Fruit fly (Drosophila melanogaster) whole organism, embryonic: ENCODE measurements around the gene Prosbeta6.

Experiments
- Antp ChIP-seq: fragments of 200-800 bp; sonication (Bioruptor generic); optimal IDR thresholded peaks from 3 replicates; lab custom pipeline; 2016; ENCODE audit warnings: missing biosample characterization, missing genetic modification characterization
- B-H2 ChIP-seq: fragments of 200-800 bp; sonication (Bioruptor generic); optimal IDR thresholded peaks from 2 replicates; lab custom pipeline; 2018; ENCODE audit warnings: missing biosample characterization, mild to moderate bottlenecking, missing genetic modification characterization
- BtbVII ChIP-seq: fragments of 200-800 bp; sonication (Bioruptor generic); optimal IDR thresholded peaks from 3 replicates; lab custom pipeline; 2017; ENCODE audit warnings: missing biosample characterization, mild to moderate bottlenecking, missing genetic modification characterization
- Bteb2 ChIP-seq: fragments of 200-800 bp; sonication (Bioruptor generic); optimal IDR thresholded peaks from 2 replicates; lab custom pipeline; 2016; ENCODE audit warnings: missing biosample characterization, missing genetic modification characterization
- CG10959 ChIP-seq: fragments of 200-800 bp; sonication (Bioruptor generic); IDR thresholded peaks from 2 replicates; pipeline ENCODE4 v1.3.6; 2022; ENCODE audit warnings: missing biosample characterization, missing genetic modification characterization
- CG11456 ChIP-seq: fragments of 200-800 bp; sonication (Bioruptor generic); IDR thresholded peaks from 3 replicates; pipeline ENCODE4 v1.3.6; 2022; ENCODE audit warnings: missing biosample characterization, missing genetic modification characterization
- CG11560 ChIP-seq: fragments of 200-800 bp; sonication (Bioruptor generic); IDR thresholded peaks from 3 replicates; pipeline ENCODE4 v1.3.6; 2022; ENCODE audit warnings: missing biosample characterization, missing genetic modification characterization
- CG11723 ChIP-seq: fragments of 200-800 bp; sonication (Bioruptor generic); optimal IDR thresholded peaks from 2 replicates; lab custom pipeline; 2017; ENCODE audit warnings: missing biosample characterization, mild to moderate bottlenecking, missing genetic modification characterization
- CG13123 ChIP-seq: fragments of 200-800 bp; sonication (Bioruptor generic); optimal IDR thresholded peaks from 2 replicates; lab custom pipeline; 2016; ENCODE audit warnings: missing biosample characterization, missing genetic modification characterization
- CG13775 ChIP-seq: fragments of 200-800 bp; sonication (Bioruptor generic); optimal IDR thresholded peaks from 3 replicates; lab custom pipeline; 2017; ENCODE audit warnings: missing biosample characterization, mild to moderate bottlenecking, missing genetic modification characterization
- CG14710 ChIP-seq: fragments of 200-800 bp; sonication (Bioruptor generic); optimal IDR thresholded peaks from 3 replicates; lab custom pipeline; 2019; ENCODE audit warnings: missing biosample characterization, mild to moderate bottlenecking, missing genetic modification characterization, moderate library complexity
- CG15269 ChIP-seq: fragments of 200-800 bp; sonication (Bioruptor generic); optimal IDR thresholded peaks from 2 replicates; lab custom pipeline; 2018; ENCODE audit warnings: missing biosample characterization, mild to moderate bottlenecking, missing genetic modification characterization, moderate library complexity
- CG17612 ChIP-seq: fragments of 200-800 bp; sonication (Bioruptor generic); IDR thresholded peaks from 2 replicates; pipeline ENCODE4 v1.3.6; 2022; ENCODE audit warnings: missing biosample characterization, missing genetic modification characterization
- CG17829 ChIP-seq: fragments of 200-800 bp; optimal IDR thresholded peaks from 2 replicates; lab custom pipeline; 2019; ENCODE audit warnings: missing biosample characterization, mild to moderate bottlenecking, missing genetic modification characterization, moderate library complexity
- CG33557 ChIP-seq: fragments of 200-800 bp; sonication (Bioruptor generic); optimal IDR thresholded peaks from 2 replicates; lab custom pipeline; 2019; ENCODE audit warnings: missing biosample characterization, mild to moderate bottlenecking, missing genetic modification characterization, moderate library complexity
- CG3407 ChIP-seq: fragments of 200-800 bp; sonication (Bioruptor generic); optimal IDR thresholded peaks from 2 replicates; lab custom pipeline; 2018; ENCODE audit warnings: missing biosample characterization, mild to moderate bottlenecking, missing genetic modification characterization
- CG3838 ChIP-seq: fragments of 200-800 bp; sonication (Bioruptor generic); optimal IDR thresholded peaks from 3 replicates; lab custom pipeline; 2016; ENCODE audit warnings: missing biosample characterization, missing genetic modification characterization
- CG6689 ChIP-seq: fragments of 200-800 bp; sonication (Bioruptor generic); IDR thresholded peaks from 2 replicates; pipeline ENCODE4 v1.3.6; 2022; ENCODE audit warnings: missing biosample characterization, missing genetic modification characterization
- CG7357 ChIP-seq: fragments of 200-800 bp; sonication (Bioruptor generic); IDR thresholded peaks from 3 replicates; pipeline ENCODE4 v1.3.6; 2022; ENCODE audit warnings: missing biosample characterization, missing genetic modification characterization
- CG7928 ChIP-seq: fragments of 200-800 bp; sonication (Bioruptor generic); optimal IDR thresholded peaks from 2 replicates; lab custom pipeline; 2017; ENCODE audit warnings: missing biosample characterization, mild to moderate bottlenecking, missing genetic modification characterization
- CG8388 ChIP-seq: fragments of 200-800 bp; sonication (Bioruptor generic); optimal IDR thresholded peaks from 2 replicates; lab custom pipeline; 2019; ENCODE audit warnings: missing biosample characterization, mild to moderate bottlenecking, missing genetic modification characterization, moderate library complexity
- CG9437 ChIP-seq: fragments of 200-800 bp; sonication (Bioruptor generic); optimal IDR thresholded peaks from 2 replicates; lab custom pipeline; 2018; ENCODE audit warnings: missing biosample characterization, mild to moderate bottlenecking, missing genetic modification characterization
- D19B ChIP-seq: fragments of 200-800 bp; sonication (Bioruptor generic); optimal IDR thresholded peaks from 2 replicates; lab custom pipeline; 2017; ENCODE audit warnings: missing biosample characterization, mild to moderate bottlenecking, missing genetic modification characterization
- Dad ChIP-seq: fragments of 200-800 bp; sonication (Bioruptor generic); optimal IDR thresholded peaks from 3 replicates; lab custom pipeline; 2016; ENCODE audit warnings: missing biosample characterization, missing genetic modification characterization
- Dek ChIP-seq: fragments of 200-800 bp; sonication (Bioruptor generic); optimal IDR thresholded peaks from 3 replicates; lab custom pipeline; 2019; ENCODE audit warnings: missing biosample characterization, mild to moderate bottlenecking, missing genetic modification characterization, moderate library complexity
- Doc3 ChIP-seq: fragments of 200-800 bp; sonication (Bioruptor generic); IDR thresholded peaks from 3 replicates; pipeline ENCODE4 v1.3.6; 2022; ENCODE audit warnings: missing biosample characterization, missing genetic modification characterization; ENCODE audit not compliant: partially characterized antibody
- Eip74EF ChIP-seq, 2 experiments: fragments of 200-800 bp in 1 of 2; fragments of >200 bp in 1 of 2; sonication (Bioruptor generic) in 1 of 2; optimal IDR thresholded peaks; 2 replicates each; lab custom pipeline; 2017 to 2019; ENCODE audit warnings: missing biosample characterization in 2 of 2, missing genetic modification characterization in 2 of 2, mild to moderate bottlenecking in 1 of 2, moderate library complexity in 1 of 2
- Gug ChIP-seq: fragments of 200-800 bp; sonication (Bioruptor generic); IDR thresholded peaks from 4 replicates; pipeline ENCODE4 v1.3.6; 2022; ENCODE audit warnings: missing biosample characterization, missing genetic modification characterization
- HHEX ChIP-seq: fragments of 200-800 bp; sonication (Bioruptor generic); optimal IDR thresholded peaks from 3 replicates; lab custom pipeline; 2017; ENCODE audit warnings: missing biosample characterization, mild to moderate bottlenecking, missing genetic modification characterization, missing genetic modification reagents
- HLH3B ChIP-seq: fragments of 200-800 bp; sonication (Bioruptor generic); IDR thresholded peaks from 2 replicates; pipeline ENCODE4 v1.3.6; 2022; ENCODE audit warnings: missing biosample characterization, missing genetic modification characterization
- Mrtf ChIP-seq: fragments of 200-800 bp; sonication (Bioruptor generic); IDR thresholded peaks from 3 replicates; pipeline ENCODE4 v1.3.6; 2022; ENCODE audit warnings: missing biosample characterization, missing genetic modification characterization
- Side ChIP-seq: fragments of 200-800 bp; sonication (Bioruptor generic); optimal IDR thresholded peaks from 2 replicates; lab custom pipeline; 2016; ENCODE audit warnings: missing biosample characterization, missing genetic modification characterization
- bcd ChIP-seq: fragments of 200-800 bp; sonication (Bioruptor generic); optimal IDR thresholded peaks from 2 replicates; lab custom pipeline; 2017; ENCODE audit warnings: missing biosample characterization, mild to moderate bottlenecking, missing genetic modification characterization
- caup ChIP-seq: fragments of 200-800 bp; sonication (Bioruptor generic); optimal IDR thresholded peaks from 3 replicates; lab custom pipeline; 2017; ENCODE audit warnings: missing biosample characterization, mild to moderate bottlenecking, missing genetic modification characterization, moderate library complexity; ENCODE audit not compliant: severe bottlenecking
- chinmo ChIP-seq: fragments of 200-800 bp; sonication (Bioruptor generic); IDR thresholded peaks from 4 replicates; pipeline ENCODE4 v1.3.6; 2022; ENCODE audit warnings: missing biosample characterization, missing genetic modification characterization; ENCODE audit not compliant: partially characterized antibody
- dm ChIP-seq: fragments of 200-800 bp; sonication (Bioruptor generic); optimal IDR thresholded peaks from 3 replicates; lab custom pipeline; 2016; ENCODE audit warnings: missing biosample characterization, missing genetic modification characterization
- grau ChIP-seq: fragments of 200-800 bp; optimal IDR thresholded peaks from 3 replicates; lab custom pipeline; 2019; ENCODE audit warnings: missing biosample characterization, mild to moderate bottlenecking, missing genetic modification characterization, moderate library complexity
- gro ChIP-seq: fragments of 200-800 bp; sonication (Bioruptor generic); optimal IDR thresholded peaks from 2 replicates; lab custom pipeline; 2016; ENCODE audit warnings: missing biosample characterization, missing genetic modification characterization
- hbn ChIP-seq: fragments of 200-800 bp; sonication (Bioruptor generic); IDR thresholded peaks from 2 replicates; pipeline ENCODE4 v1.3.6; 2022; ENCODE audit warnings: missing biosample characterization, missing genetic modification characterization; ENCODE audit not compliant: partially characterized antibody
- jing ChIP-seq: fragments of 200-800 bp; sonication (Bioruptor generic); optimal IDR thresholded peaks from 2 replicates; lab custom pipeline; 2018; ENCODE audit warnings: missing biosample characterization, mild to moderate bottlenecking, missing genetic modification characterization
- mam ChIP-seq: fragments of 200-800 bp; sonication (Bioruptor generic); optimal IDR thresholded peaks from 3 replicates; lab custom pipeline; 2016; ENCODE audit warnings: missing biosample characterization, missing genetic modification characterization
- nmo ChIP-seq: fragments of 200-800 bp; sonication (Bioruptor generic); optimal IDR thresholded peaks from 2 replicates; lab custom pipeline; 2018; ENCODE audit warnings: missing biosample characterization, mild to moderate bottlenecking, missing genetic modification characterization, moderate library complexity
- p53 ChIP-seq: fragments of 200-800 bp; sonication (Bioruptor generic); optimal IDR thresholded peaks from 2 replicates; lab custom pipeline; 2016; ENCODE audit warnings: missing biosample characterization, missing genetic modification characterization
- pb ChIP-seq: fragments of 200-800 bp; sonication (Bioruptor generic); optimal IDR thresholded peaks from 3 replicates; lab custom pipeline; 2016; ENCODE audit warnings: missing biosample characterization, missing genetic modification characterization
- pho ChIP-seq: fragments of 200-800 bp; sonication (Bioruptor generic); optimal IDR thresholded peaks from 2 replicates; lab custom pipeline; 2016; ENCODE audit warnings: missing biosample characterization, missing genetic modification characterization
- sc ChIP-seq, 3 experiments: fragments of >200 bp in 2 of 3; fragments of 200-800 bp in 1 of 3; sonication (Bioruptor generic) in 1 of 3; optimal IDR thresholded peaks; 2 replicates in 2 of 3; 3 replicates in 1 of 3; lab custom pipeline; 2017; ENCODE audit warnings: mild to moderate bottlenecking in 1 of 3, missing biosample characterization in 1 of 3, missing genetic modification characterization in 1 of 3, missing genetic modification reagents in 1 of 3
- seq ChIP-seq: fragments of 200-800 bp; sonication (Bioruptor generic); IDR thresholded peaks from 2 replicates; pipeline ENCODE4 v1.3.6; 2022; ENCODE audit warnings: missing biosample characterization, missing genetic modification characterization
- ssp ChIP-seq: fragments of 200-800 bp; sonication (Bioruptor generic); IDR thresholded peaks from 2 replicates; pipeline ENCODE4 v1.3.6; 2022; ENCODE audit warnings: missing biosample characterization, missing genetic modification characterization
- toy ChIP-seq: fragments of 200-800 bp; sonication (Bioruptor generic); IDR thresholded peaks from 2 replicates; pipeline ENCODE4 v1.3.6; 2022; ENCODE audit warnings: missing biosample characterization, missing genetic modification characterization
- trh ChIP-seq: fragments of 200-800 bp; sonication (Bioruptor generic); optimal IDR thresholded peaks from 2 replicates; lab custom pipeline; 2016; ENCODE audit warnings: missing biosample characterization, missing genetic modification characterization
- yki ChIP-seq: fragments of >200 bp; optimal IDR thresholded peaks from 3 replicates; lab custom pipeline; 2018

Gene Prosbeta6

dm6 chr3L:16640509-16641068 is 30.4 kb upstream of the Prosbeta6 start (continued):
- TF ChIP-seq dm (GFP tag; lab: Kevin White, UChicago) (no peak), CG11723 (no peak), Gug (GFP tag; lab: Robert Waterston, UW) (no peak), CG14710 (tag; lab: Kevin White, UChicago) (peak; percentile 65), Dek (tag; lab: Kevin White, UChicago) (no peak), gro (GFP tag; lab: Kevin White, UChicago) (no peak), Eip74EF (GFP tag; optimal IDR thresholded peaks at IDR 0.05; lab: Kevin White, UChicago) (no peak), seq (GFP tag; lab: Robert Waterston, UW) (no peak), CG11560 (no peak), CG17612 (no peak), CG10959 (GFP tag; lab: Robert Waterston, UW) (no peak), grau (peak; percentile 7), CG33557 (GFP tag; lab: Kevin White, UChicago) (peak; percentile 51), CG8388 (GFP tag; lab: Kevin White, UChicago) (peak; percentile 6), Doc3 (GFP tag; lab: Robert Waterston, UW) (no peak), HHEX (GFP tag; lab: Kevin White, UChicago) (no peak), pb (no peak), CG15269 (tag; lab: Kevin White, UChicago) (no peak), jing (GFP tag; lab: Kevin White, UChicago) (no peak), hbn (GFP tag; lab: Robert Waterston, UW) (no peak), p53 (GFP tag; lab: Kevin White, UChicago) (no peak), CG17829 (peak; percentile 13), sc (optimal IDR thresholded peaks at IDR 0.05; lab: Kevin White, UChicago) (no peak), sc (GFP tag; optimal IDR thresholded peaks at IDR 0.05; lab: Kevin White, UChicago) (peak; percentile 66), Mrtf (GFP tag; lab: Robert Waterston, UW) (no peak), mam (GFP tag; lab: Kevin White, UChicago) (no peak), trh (no peak), CG3407 (GFP tag; lab: Kevin White, UChicago) (peak; percentile 72), bcd (GFP tag; lab: Kevin White, UChicago) (peak; percentile 12), caup (GFP tag; lab: Kevin White, UChicago) (no peak), CG7928 (GFP tag; lab: Kevin White, UChicago) (no peak), B-H2 (GFP tag; lab: Kevin White, UChicago) (no peak), nmo (GFP tag; lab: Kevin White, UChicago) (no peak), Side (GFP tag; lab: Kevin White, UChicago) (no peak), Antp (GFP tag; lab: Kevin White, UChicago) (no peak), yki (lab: Kevin White, UChicago) (no peak), D19B (GFP tag; lab: Kevin White, UChicago) (no peak), toy (GFP tag; lab: Robert Waterston, UW) (no peak), Bteb2 (GFP tag; lab: Kevin White, UChicago) (no peak), ssp (GFP tag; lab: Robert Waterston, UW) (no peak), CG6689 (GFP tag; lab: Robert Waterston, UW) (no peak), BtbVII (GFP tag; lab: Kevin White, UChicago) (no peak), chinmo (GFP tag; lab: Robert Waterston, UW) (no peak), CG11456 (GFP tag; lab: Robert Waterston, UW) (no peak), CG13123 (GFP tag; lab: Kevin White, UChicago) (no peak), Dad (GFP tag; lab: Kevin White, UChicago) (no peak), CG13775 (no peak), CG3838 (GFP tag; lab: Kevin White, UChicago) (no peak), CG7357 (GFP tag; lab: Robert Waterston, UW) (no peak), HLH3B (GFP tag; lab: Robert Waterston, UW) (no peak), CG9437 (GFP tag; lab: Kevin White, UChicago) (no peak), pho (no peak)
